Worm (Caenorhabditis elegans) whole organism, young adult: ENCODE measurements around the gene irld-15.

Experiments used
- B0035.1 ChIP-seq: sonication (generic microtip); optimal IDR thresholded peaks from 2 replicates; lab custom pipeline; 2016; ENCODE audit warnings: missing genetic modification characterization, mild to moderate bottlenecking, missing compliant biosample characterization, missing genotype, missing genetic modification reagents
- B0336.3 ChIP-seq: fragments of 200-800 bp; sonication (Bioruptor generic); IDR thresholded peaks from 2 replicates; pipeline ENCODE4 v1.3.6; 2022; ENCODE audit warnings: missing genetic modification characterization, missing compliant biosample characterization
- C17E4.6 ChIP-seq: fragments of 200-800 bp; sonication (Bioruptor generic); IDR thresholded peaks from 2 replicates; pipeline ENCODE4 v1.3.6; 2022; ENCODE audit warnings: missing genetic modification reagents, missing genetic modification characterization, missing compliant biosample characterization
- F10E7.11 ChIP-seq: sonication (generic microtip); optimal IDR thresholded peaks from 2 replicates; lab custom pipeline; 2017; ENCODE audit warnings: mild to moderate bottlenecking, missing genetic modification characterization, moderate library complexity, missing compliant biosample characterization
- F57A8.1 ChIP-seq: fragments of 200-800 bp; sonication (Bioruptor generic); optimal IDR thresholded peaks from 2 replicates; lab custom pipeline; 2018; ENCODE audit warnings: mild to moderate bottlenecking, missing genetic modification characterization, moderate library complexity, missing compliant biosample characterization
- Y53F4B.3 ChIP-seq: fragments of 200-800 bp; sonication (Bioruptor generic); IDR thresholded peaks from 2 replicates; pipeline ENCODE4 v1.3.6; 2022; ENCODE audit warnings: missing genetic modification reagents, missing genetic modification characterization, missing compliant biosample characterization
- Y56A3A.18 ChIP-seq: fragments of 200-800 bp; sonication (Bioruptor generic); IDR thresholded peaks from 2 replicates; pipeline ENCODE4 v1.3.6; 2022; ENCODE audit warnings: missing genetic modification reagents, missing genetic modification characterization, missing compliant biosample characterization
- Y79H2A.3 ChIP-seq: fragments of 200-800 bp; sonication (Bioruptor generic); conservative IDR thresholded peaks from 2 replicates; pipeline ENCODE4 v1.3.6; 2022; ENCODE audit warnings: missing genetic modification reagents, missing genetic modification characterization, missing compliant biosample characterization
- Y95B8A.8 ChIP-seq: fragments of 200-800 bp; sonication (Bioruptor generic); IDR thresholded peaks from 2 replicates; pipeline ENCODE4 v1.3.6; 2022; ENCODE audit warnings: missing genetic modification reagents, missing genetic modification characterization, missing compliant biosample characterization
- attf-5 ChIP-seq: fragments of 200-800 bp; sonication (Bioruptor generic); optimal IDR thresholded peaks from 2 replicates; lab custom pipeline; 2018; ENCODE audit warnings: mild to moderate bottlenecking, missing genetic modification characterization, missing compliant biosample characterization
- cebp-1 ChIP-seq, 2 experiments: fragments of 200-800 bp in 1 of 2; sonication (Bioruptor generic) in 1 of 2; sonication (generic microtip) in 1 of 2; IDR thresholded peaks in 1 of 2; optimal IDR thresholded peaks in 1 of 2; 2 replicates each; pipeline versions ENCODE4 v1.3.6 to Lab custom; 2017 to 2022; ENCODE audit warnings: missing compliant biosample characterization in 2 of 2, missing genetic modification characterization in 2 of 2, mild to moderate bottlenecking in 1 of 2, missing genetic modification reagents in 1 of 2, moderate library complexity in 1 of 2
- ceh-40 ChIP-seq: fragments of 200-800 bp; sonication (Bioruptor generic); IDR thresholded peaks from 2 replicates; pipeline ENCODE4 v1.3.6; 2022; ENCODE audit warnings: missing genetic modification characterization, missing compliant biosample characterization
- ceh-79 ChIP-seq: sonication (generic microtip); optimal IDR thresholded peaks from 2 replicates; lab custom pipeline; 2017; ENCODE audit warnings: mild to moderate bottlenecking, missing genetic modification characterization, missing compliant biosample characterization
- chd-7 ChIP-seq: sonication (generic microtip); optimal IDR thresholded peaks from 2 replicates; lab custom pipeline; 2016; ENCODE audit warnings: mild to moderate bottlenecking, missing genetic modification characterization, moderate library complexity, missing compliant biosample characterization
- die-1 ChIP-seq: sonication (generic microtip); optimal IDR thresholded peaks from 2 replicates; lab custom pipeline; 2016; ENCODE audit warnings: missing genotype, mild to moderate bottlenecking, missing genetic modification characterization, missing compliant biosample characterization
- ekl-4 ChIP-seq: fragments of 200-800 bp; sonication (Bioruptor generic); IDR thresholded peaks from 2 replicates; pipeline ENCODE4 v1.3.6; 2022; ENCODE audit warnings: missing genetic modification reagents, missing genetic modification characterization, missing compliant biosample characterization
- fkh-3 ChIP-seq: sonication (generic microtip); optimal IDR thresholded peaks from 2 replicates; lab custom pipeline; 2016; ENCODE audit warnings: mild to moderate bottlenecking, missing genetic modification characterization, missing compliant biosample characterization
- hmg-1.2 ChIP-seq: fragments of 200-800 bp; sonication (Bioruptor generic); IDR thresholded peaks from 2 replicates; pipeline ENCODE4 v1.3.6; 2022; ENCODE audit warnings: missing genetic modification reagents, missing genetic modification characterization, missing compliant biosample characterization
- lag-1 ChIP-seq: fragments of 200-800 bp; sonication (Bioruptor generic); IDR thresholded peaks from 2 replicates; pipeline ENCODE4 v1.3.6; 2022; ENCODE audit warnings: missing genetic modification reagents, missing genetic modification characterization, missing compliant biosample characterization
- lin-26 ChIP-seq: fragments of 200-800 bp; sonication (Bioruptor generic); IDR thresholded peaks from 2 replicates; pipeline ENCODE4 v1.3.6; 2022; ENCODE audit warnings: missing genetic modification reagents, missing genetic modification characterization, missing compliant biosample characterization
- lin-35 ChIP-seq, 3 experiments: fragments of 150-350 bp in 2 of 3; sonication (generic microtip) in 1 of 3; optimal IDR thresholded peaks; 2 replicates each; lab custom pipeline; 2014 to 2018; ENCODE audit warnings: missing biosample characterization in 3 of 3, missing genetic modification characterization in 3 of 3, missing genetic modification reagents in 3 of 3
- madf-6 ChIP-seq: fragments of 200-800 bp; sonication (Bioruptor generic); IDR thresholded peaks from 2 replicates; pipeline ENCODE4 v1.3.6; 2022; ENCODE audit warnings: missing genetic modification reagents, missing genetic modification characterization, missing compliant biosample characterization
- nfya-1 ChIP-seq: sonication (generic microtip); optimal IDR thresholded peaks from 2 replicates; lab custom pipeline; 2017; ENCODE audit warnings: antibody characterized with exemption, missing compliant biosample characterization, missing genetic modification characterization, borderline replicate concordance; ENCODE audit not compliant: insufficient read depth
- nhr-179 ChIP-seq: sonication (generic microtip); optimal IDR thresholded peaks from 2 replicates; lab custom pipeline; 2016; ENCODE audit warnings: mild to moderate bottlenecking, missing genetic modification characterization, missing compliant biosample characterization
- nhr-80 ChIP-seq: sonication (generic microtip); optimal IDR thresholded peaks from 2 replicates; lab custom pipeline; 2016; ENCODE audit warnings: missing genetic modification characterization, missing compliant biosample characterization
- pha-4 ChIP-seq: fragments of 150-350 bp; sonication (generic microtip); optimal IDR thresholded peaks from 2 replicates; lab custom pipeline; 2014; ENCODE audit warnings: missing biosample characterization, missing genetic modification reagents, missing genetic modification characterization
- sea-2 ChIP-seq: fragments of 200-800 bp; sonication (Bioruptor generic); IDR thresholded peaks from 2 replicates; pipeline ENCODE4 v1.3.6; 2022; ENCODE audit warnings: missing genetic modification characterization, missing compliant biosample characterization
- somi-1 ChIP-seq: fragments of 200-800 bp; sonication (Bioruptor generic); optimal IDR thresholded peaks from 2 replicates; lab custom pipeline; 2018; ENCODE audit warnings: mild to moderate bottlenecking, missing genetic modification characterization, missing compliant biosample characterization
- tbp1 ChIP-seq: fragments of 200-800 bp; sonication (Bioruptor generic); optimal IDR thresholded peaks from 2 replicates; lab custom pipeline; 2018; ENCODE audit warnings: mild to moderate bottlenecking, missing genetic modification characterization, missing compliant biosample characterization
- xnd-1 ChIP-seq: sonication (generic microtip); optimal IDR thresholded peaks from 2 replicates; lab custom pipeline; 2016; ENCODE audit warnings: missing genotype, missing genetic modification reagents, missing genetic modification characterization, missing compliant biosample characterization
- zim-3 ChIP-seq: sonication (generic microtip); optimal IDR thresholded peaks from 2 replicates; lab custom pipeline; 2017; ENCODE audit warnings: mild to moderate bottlenecking, missing genetic modification characterization, moderate library complexity, missing compliant biosample characterization
- ztf-18 ChIP-seq: sonication (generic microtip); optimal IDR thresholded peaks from 2 replicates; lab custom pipeline; 2016; ENCODE audit warnings: missing genotype, mild to moderate bottlenecking, missing genetic modification characterization, missing compliant biosample characterization
- ztf-22 ChIP-seq: fragments of 200-800 bp; sonication (Bioruptor generic); optimal IDR thresholded peaks from 2 replicates; lab custom pipeline; 2018; ENCODE audit warnings: mild to moderate bottlenecking, missing genetic modification characterization, moderate library complexity, missing compliant biosample characterization
- ztf-3 ChIP-seq: fragments of 200-800 bp; sonication (Bioruptor generic); optimal IDR thresholded peaks from 2 replicates; lab custom pipeline; 2018; ENCODE audit warnings: mild to moderate bottlenecking, missing genetic modification characterization, missing compliant biosample characterization

Gene irld-15

DNA sequence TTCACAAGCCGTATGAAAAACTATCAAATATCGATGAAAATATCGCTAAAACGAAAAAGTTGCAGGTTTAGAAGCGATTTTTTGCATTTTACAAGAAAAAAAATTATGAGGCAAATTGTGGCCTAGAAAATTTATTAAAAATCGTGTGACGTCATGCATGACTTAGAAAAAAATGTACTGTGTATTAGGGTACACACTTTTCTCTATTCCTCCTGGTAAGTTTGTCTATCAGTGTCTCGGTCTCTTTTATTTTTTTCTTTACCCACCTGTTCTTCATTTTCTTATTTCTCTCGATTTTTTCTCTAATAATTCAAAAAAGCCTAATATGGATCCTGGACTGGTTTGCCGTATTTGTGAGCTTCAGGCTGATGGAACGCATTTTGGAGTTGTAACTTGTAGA is 18.6 kb downstream of the irld-15 start, which contains the start of gene nhr-227 (continued):
- TF ChIP-seq chd-7 (tag; lab: Kevin White, UChicago) (no peak), lin-26 (GFP tag; lab: Robert Waterston, UW) (no peak), die-1 (no peak)

DNA sequence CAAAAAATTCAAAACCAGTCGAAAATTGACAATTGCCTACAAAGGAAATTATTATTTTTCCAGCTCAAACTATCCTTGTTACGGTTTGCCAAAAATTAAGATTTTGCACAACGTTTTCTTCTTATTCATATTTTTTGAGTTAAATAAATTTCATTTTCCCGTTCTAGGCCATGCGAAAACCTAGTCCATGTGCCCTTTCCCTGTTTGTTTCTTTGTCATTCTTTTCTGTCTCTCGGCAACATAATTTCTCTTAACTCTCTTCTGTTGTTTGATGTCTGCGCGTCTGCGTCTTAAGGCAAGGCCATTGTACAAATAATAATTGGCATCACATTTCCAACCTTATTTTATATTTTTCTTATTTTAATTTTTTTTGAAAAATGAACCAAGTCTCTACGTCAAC is 22.2 kb downstream of the irld-15 start, which contains the start of gene nhr-228:
Gene nhr-228 (plus strand): TSS at position 261 of the 400 bp plus-strand sequence.
- no peak for TF ChIP-seq ceh-40 (GFP tag; lab: Robert Waterston, UW)
- peak; percentile 70; the same call in 1 of the 2 replicates for TF ChIP-seq hmg-1.2 (GFP tag; lab: Robert Waterston, UW)
- TF ChIP-seq F57A8.1 (GFP tag; lab: Kevin White, UChicago), result no peak
- no peak for TF ChIP-seq xnd-1 (tag; lab: Kevin White, UChicago)
- TF ChIP-seq sea-2, result no peak
- TF ChIP-seq ztf-22 (GFP tag; lab: Kevin White, UChicago), result no peak
- TF ChIP-seq cebp-1 (GFP tag; IDR thresholded peaks at IDR 0.05; lab: Robert Waterston, UW), result no peak
- peak; percentile 35 for TF ChIP-seq cebp-1 (tag; optimal IDR thresholded peaks at IDR 0.05; lab: Kevin White, UChicago)
- no peak for TF ChIP-seq Y53F4B.3 (GFP tag; lab: Robert Waterston, UW)
- TF ChIP-seq lag-1 (GFP tag; lab: Robert Waterston, UW), result no peak
- TF ChIP-seq F10E7.11 (tag; lab: Kevin White, UChicago), result no peak
- TF ChIP-seq lin-35 (GFP tag; optimal IDR thresholded peaks at IDR 0.05; lab: Kevin White, UChicago), result no peak
- no peak for TF ChIP-seq B0336.3 (GFP tag; lab: Robert Waterston, UW)
- peak; percentile 66 for TF ChIP-seq attf-5 (GFP tag; lab: Kevin White, UChicago)
- TF ChIP-seq fkh-3 (tag; lab: Kevin White, UChicago), result no peak
- TF ChIP-seq nhr-179 (tag; lab: Kevin White, UChicago), result no peak
- peak; percentile 68 for TF ChIP-seq nhr-80 (tag; lab: Kevin White, UChicago)
- no peak for TF ChIP-seq madf-6 (GFP tag; lab: Robert Waterston, UW)
- TF ChIP-seq nfya-1 (tag; lab: Kevin White, UChicago), result no peak
- no peak for TF ChIP-seq Y79H2A.3 (GFP tag; lab: Robert Waterston, UW)
- TF ChIP-seq somi-1 (GFP tag; lab: Kevin White, UChicago), result no peak
- TF ChIP-seq ztf-18 (tag; lab: Kevin White, UChicago), result no peak
- TF ChIP-seq ztf-3, result no peak
- TF ChIP-seq C17E4.6 (GFP tag; lab: Robert Waterston, UW), result no peak

DNA sequence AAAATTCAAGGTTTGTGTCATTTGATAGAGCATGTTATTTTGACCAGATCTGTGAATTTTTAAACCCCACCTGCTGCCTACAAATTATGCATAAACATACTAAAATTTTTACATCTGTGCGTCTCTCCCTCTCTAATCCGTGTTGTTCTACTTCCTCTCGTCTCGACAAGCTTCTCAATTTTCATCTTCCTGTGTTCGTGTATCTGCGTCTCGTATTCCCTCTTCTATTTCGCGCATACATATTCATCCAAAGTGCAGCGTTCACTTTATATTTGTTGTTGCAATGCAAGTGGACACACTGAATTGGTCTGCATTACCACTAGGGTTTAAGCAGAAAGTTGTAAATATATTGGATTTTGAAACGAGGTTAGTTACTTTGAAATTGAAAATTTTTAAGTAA is 25.1 kb downstream of the irld-15 start, which contains the start of gene fbxa-137:
Gene fbxa-137 (plus strand): TSS at position 274 of the 400 bp plus-strand sequence.
- TF ChIP-seq fkh-3 (tag; lab: Kevin White, UChicago), result no peak
- no peak for TF ChIP-seq tbp1
- TF ChIP-seq ceh-79 (tag; lab: Kevin White, UChicago), result no peak
- TF ChIP-seq B0035.1, result no peak
- no peak for TF ChIP-seq ekl-4 (GFP tag; lab: Robert Waterston, UW)

DNA sequence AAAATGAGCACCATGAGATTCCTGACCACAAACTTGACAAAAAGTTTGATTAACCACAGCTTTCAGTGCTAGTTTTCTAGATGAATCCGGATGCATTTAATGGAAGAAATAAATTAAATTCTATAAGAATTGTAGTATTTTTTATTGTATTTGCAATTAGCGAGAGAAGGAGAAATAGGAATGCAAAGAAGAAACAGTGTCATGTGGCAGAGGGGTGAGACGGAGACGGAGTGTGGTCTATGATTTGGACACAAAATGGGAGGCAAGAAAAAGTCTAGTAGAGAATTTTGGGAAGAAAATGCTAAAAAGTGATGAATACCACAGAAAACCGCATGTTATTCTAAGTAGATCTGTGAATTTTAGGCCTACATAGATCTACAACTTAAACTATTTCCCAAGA is 25.6 kb downstream of the irld-15 start, which contains the start of gene nhr-59:
Gene nhr-59 (minus strand): TSS at position 214 of the 400 bp plus-strand sequence.
- no peak for TF ChIP-seq pha-4 (tag; lab: Kevin White, UChicago)
- TF ChIP-seq zim-3, result no peak
- no peak for TF ChIP-seq Y95B8A.8 (GFP tag; lab: Robert Waterston, UW)
- TF ChIP-seq nhr-80 (tag; lab: Kevin White, UChicago), result peak; percentile 33
- no peak for TF ChIP-seq nfya-1 (tag; lab: Kevin White, UChicago)
- no peak for TF ChIP-seq Y56A3A.18 (GFP tag; lab: Robert Waterston, UW)
